Worm (Caenorhabditis elegans) whole organism, young adult: ENCODE results near the gene F38B6.7.

Experiments used
- B0261.1 ChIP-seq: sonication (generic microtip); optimal IDR thresholded peaks from 2 replicates; lab custom pipeline; 2016; ENCODE audit warnings: mild to moderate bottlenecking, missing genetic modification characterization, moderate library complexity, missing compliant biosample characterization
- B0336.3 ChIP-seq: fragments of 200-800 bp; sonication (Bioruptor generic); IDR thresholded peaks from 2 replicates; pipeline ENCODE4 v1.3.6; 2022; ENCODE audit warnings: missing genetic modification characterization, missing compliant biosample characterization
- C06A6.2 ChIP-seq: fragments of 200-800 bp; sonication (Bioruptor generic); conservative IDR thresholded peaks from 2 replicates; pipeline ENCODE4 v1.3.6; 2022; ENCODE audit warnings: missing genetic modification characterization, missing compliant biosample characterization
- F33H1.4 ChIP-seq: fragments of 200-800 bp; sonication (Bioruptor generic); IDR thresholded peaks from 2 replicates; pipeline ENCODE4 v1.3.6; 2022; ENCODE audit warnings: missing genetic modification reagents, missing genetic modification characterization, missing compliant biosample characterization
- F55B11.4 ChIP-seq: sonication (generic microtip); optimal IDR thresholded peaks from 2 replicates; lab custom pipeline; 2016; ENCODE audit warnings: missing compliant biosample characterization, missing genetic modification characterization, borderline replicate concordance; ENCODE audit not compliant: insufficient read depth
- K11D2.4 ChIP-seq: fragments of 200-800 bp; sonication (Bioruptor generic); IDR thresholded peaks from 2 replicates; pipeline ENCODE4 v1.3.6; 2022; ENCODE audit warnings: missing genetic modification reagents, missing genetic modification characterization, missing compliant biosample characterization
- Y53F4B.3 ChIP-seq: fragments of 200-800 bp; sonication (Bioruptor generic); IDR thresholded peaks from 2 replicates; pipeline ENCODE4 v1.3.6; 2022; ENCODE audit warnings: missing genetic modification reagents, missing genetic modification characterization, missing compliant biosample characterization
- Y53G8AR.9 ChIP-seq: fragments of 200-800 bp; sonication (Bioruptor generic); conservative IDR thresholded peaks from 2 replicates; pipeline ENCODE4 v1.3.6; 2022; ENCODE audit warnings: missing genetic modification reagents, missing genetic modification characterization, missing compliant biosample characterization
- Y67H2A.10 ChIP-seq: fragments of 200-800 bp; sonication (Bioruptor generic); conservative IDR thresholded peaks from 2 replicates; pipeline ENCODE4 v1.3.6; 2022; ENCODE audit warnings: missing genetic modification reagents, missing genetic modification characterization, missing compliant biosample characterization
- Y95B8A.8 ChIP-seq: fragments of 200-800 bp; sonication (Bioruptor generic); IDR thresholded peaks from 2 replicates; pipeline ENCODE4 v1.3.6; 2022; ENCODE audit warnings: missing genetic modification reagents, missing genetic modification characterization, missing compliant biosample characterization
- ZK185.1 ChIP-seq: sonication (generic microtip); optimal IDR thresholded peaks from 2 replicates; lab custom pipeline; 2016; ENCODE audit warnings: mild to moderate bottlenecking, missing genetic modification characterization, missing compliant biosample characterization; ENCODE audit not compliant: poor library complexity, severe bottlenecking
- akir-1 ChIP-seq: fragments of 200-800 bp; sonication (Bioruptor generic); optimal IDR thresholded peaks from 2 replicates; lab custom pipeline; 2018; ENCODE audit warnings: mild to moderate bottlenecking, missing genetic modification characterization, moderate library complexity, missing compliant biosample characterization
- attf-5 ChIP-seq: fragments of 200-800 bp; sonication (Bioruptor generic); optimal IDR thresholded peaks from 2 replicates; lab custom pipeline; 2018; ENCODE audit warnings: mild to moderate bottlenecking, missing genetic modification characterization, missing compliant biosample characterization
- attf-6 ChIP-seq: fragments of 200-800 bp; sonication (Bioruptor generic); IDR thresholded peaks from 2 replicates; pipeline ENCODE4 v1.3.6; 2022; ENCODE audit warnings: missing genetic modification reagents, missing genetic modification characterization, missing compliant biosample characterization
- bed-1 ChIP-seq: fragments of 200-800 bp; sonication (Bioruptor generic); IDR thresholded peaks from 2 replicates; pipeline ENCODE4 v1.3.6; 2022; ENCODE audit warnings: missing genetic modification reagents, missing genetic modification characterization, missing compliant biosample characterization
- cebp-1 ChIP-seq, 2 experiments: fragments of 200-800 bp in 1 of 2; sonication (Bioruptor generic) in 1 of 2; sonication (generic microtip) in 1 of 2; IDR thresholded peaks in 1 of 2; optimal IDR thresholded peaks in 1 of 2; 2 replicates each; pipeline versions ENCODE4 v1.3.6 to Lab custom; 2017 to 2022; ENCODE audit warnings: missing compliant biosample characterization in 2 of 2, missing genetic modification characterization in 2 of 2, mild to moderate bottlenecking in 1 of 2, missing genetic modification reagents in 1 of 2, moderate library complexity in 1 of 2
- ceh-27 ChIP-seq: fragments of 200-800 bp; sonication (Bioruptor generic); optimal IDR thresholded peaks from 2 replicates; lab custom pipeline; 2018; ENCODE audit warnings: mild to moderate bottlenecking, missing genetic modification characterization, moderate library complexity, missing compliant biosample characterization
- ceh-79 ChIP-seq: sonication (generic microtip); optimal IDR thresholded peaks from 2 replicates; lab custom pipeline; 2017; ENCODE audit warnings: mild to moderate bottlenecking, missing genetic modification characterization, missing compliant biosample characterization
- ceh-91 ChIP-seq: fragments of 200-800 bp; sonication (Bioruptor generic); IDR thresholded peaks from 2 replicates; pipeline ENCODE4 v1.3.6; 2022; ENCODE audit warnings: missing genetic modification reagents, missing genetic modification characterization, missing compliant biosample characterization
- chd-7 ChIP-seq: sonication (generic microtip); optimal IDR thresholded peaks from 2 replicates; lab custom pipeline; 2016; ENCODE audit warnings: mild to moderate bottlenecking, missing genetic modification characterization, moderate library complexity, missing compliant biosample characterization
- egl-44 ChIP-seq: fragments of 200-800 bp; sonication (Bioruptor generic); IDR thresholded peaks from 2 replicates; pipeline ENCODE4 v1.3.6; 2022; ENCODE audit warnings: missing genetic modification reagents, missing genetic modification characterization, missing compliant biosample characterization
- gei-17 ChIP-seq: fragments of 200-800 bp; sonication (Bioruptor generic); optimal IDR thresholded peaks from 2 replicates; lab custom pipeline; 2018; ENCODE audit warnings: mild to moderate bottlenecking, missing genetic modification characterization, missing compliant biosample characterization
- hlh-26 ChIP-seq: fragments of 200-800 bp; sonication (Bioruptor generic); conservative IDR thresholded peaks from 2 replicates; pipeline ENCODE4 v1.3.6; 2022; ENCODE audit warnings: missing genetic modification reagents, missing genetic modification characterization, missing compliant biosample characterization
- lag-1 ChIP-seq: fragments of 200-800 bp; sonication (Bioruptor generic); IDR thresholded peaks from 2 replicates; pipeline ENCODE4 v1.3.6; 2022; ENCODE audit warnings: missing genetic modification reagents, missing genetic modification characterization, missing compliant biosample characterization
- lin-40 ChIP-seq: sonication (generic microtip); optimal IDR thresholded peaks from 2 replicates; lab custom pipeline; 2016; ENCODE audit warnings: missing genetic modification characterization, mild to moderate bottlenecking, missing compliant biosample characterization, missing genotype, missing genetic modification reagents
- lin-54 ChIP-seq: fragments of 200-800 bp; sonication (Bioruptor generic); optimal IDR thresholded peaks from 2 replicates; lab custom pipeline; 2018; ENCODE audit warnings: mild to moderate bottlenecking, missing genetic modification characterization, missing compliant biosample characterization
- madf-8 ChIP-seq: fragments of 200-800 bp; sonication (Bioruptor generic); conservative IDR thresholded peaks from 2 replicates; pipeline ENCODE4 v1.3.6; 2022; ENCODE audit warnings: missing genetic modification reagents, missing genetic modification characterization, missing compliant biosample characterization
- mel-28 ChIP-seq: sonication (generic microtip); optimal IDR thresholded peaks from 2 replicates; lab custom pipeline; 2016; ENCODE audit warnings: borderline replicate concordance, mild to moderate bottlenecking, missing genetic modification characterization, missing compliant biosample characterization
- mes-4 ChIP-seq: sonication (generic microtip); optimal IDR thresholded peaks from 2 replicates; lab custom pipeline; 2016; ENCODE audit warnings: missing genotype, missing genetic modification characterization, missing compliant biosample characterization
- nfyb-1 ChIP-seq: fragments of 200-800 bp; sonication (Bioruptor generic); IDR thresholded peaks from 2 replicates; pipeline ENCODE4 v1.3.6; 2022; ENCODE audit warnings: missing genetic modification reagents, missing genetic modification characterization, missing compliant biosample characterization
- nhr-179 ChIP-seq: sonication (generic microtip); optimal IDR thresholded peaks from 2 replicates; lab custom pipeline; 2016; ENCODE audit warnings: mild to moderate bottlenecking, missing genetic modification characterization, missing compliant biosample characterization
- nhr-27 ChIP-seq: fragments of 200-800 bp; sonication (Bioruptor generic); optimal IDR thresholded peaks from 2 replicates; lab custom pipeline; 2018; ENCODE audit warnings: mild to moderate bottlenecking, missing genetic modification characterization, moderate library complexity, missing compliant biosample characterization
- pbrm-1 ChIP-seq: fragments of 200-800 bp; sonication (Bioruptor generic); IDR thresholded peaks from 2 replicates; pipeline ENCODE4 v1.3.6; 2022; ENCODE audit warnings: missing genetic modification reagents, missing genetic modification characterization, missing compliant biosample characterization
- rec-8 ChIP-seq, 2 experiments: sonication (generic microtip); optimal IDR thresholded peaks; 2 replicates each; lab custom pipeline; 2016; ENCODE audit warnings: mild to moderate bottlenecking in 2 of 2, missing genetic modification characterization in 2 of 2, missing genetic modification reagents in 2 of 2, missing genotype in 2 of 2, missing biosample characterization in 1 of 2, missing compliant biosample characterization in 1 of 2, moderate library complexity in 1 of 2
- sdz-38 ChIP-seq: sonication (generic microtip); optimal IDR thresholded peaks from 2 replicates; lab custom pipeline; 2016; ENCODE audit warnings: missing genotype, missing genetic modification characterization, missing compliant biosample characterization
- snpc-1.3 ChIP-seq: sonication (generic microtip); optimal IDR thresholded peaks from 2 replicates; lab custom pipeline; 2017; ENCODE audit warnings: missing genetic modification characterization, mild to moderate bottlenecking, missing compliant biosample characterization, antibody characterized with exemption, moderate library complexity, missing genotype, missing genetic modification reagents; ENCODE audit not compliant: insufficient read depth
- snpc-4 ChIP-seq, 5 experiments: fragments of 150-350 bp in 1 of 5; sonication (generic microtip) in 4 of 5; optimal IDR thresholded peaks; 2 replicates each; lab custom pipeline; 2014 to 2018; ENCODE audit warnings: missing genetic modification characterization in 5 of 5, missing biosample characterization in 3 of 5, antibody characterized with exemption in 2 of 5, mild to moderate bottlenecking in 2 of 5, missing compliant biosample characterization in 2 of 5, missing genotype in 2 of 5, moderate library complexity in 2 of 5, missing genetic modification reagents in 1 of 5
- somi-1 ChIP-seq: fragments of 200-800 bp; sonication (Bioruptor generic); optimal IDR thresholded peaks from 2 replicates; lab custom pipeline; 2018; ENCODE audit warnings: mild to moderate bottlenecking, missing genetic modification characterization, missing compliant biosample characterization
- tlf-1 ChIP-seq: fragments of 200-800 bp; sonication (Bioruptor generic); optimal IDR thresholded peaks from 2 replicates; lab custom pipeline; 2018; ENCODE audit warnings: mild to moderate bottlenecking, missing genetic modification characterization, missing compliant biosample characterization
- xnd-1 ChIP-seq: sonication (generic microtip); optimal IDR thresholded peaks from 2 replicates; lab custom pipeline; 2016; ENCODE audit warnings: missing genotype, missing genetic modification reagents, missing genetic modification characterization, missing compliant biosample characterization
- ztf-25 ChIP-seq: fragments of 200-800 bp; sonication (Bioruptor generic); IDR thresholded peaks from 2 replicates; pipeline ENCODE4 v1.3.6; 2022; ENCODE audit warnings: missing genetic modification reagents, missing genetic modification characterization, missing compliant biosample characterization
- ztf-26 ChIP-seq: sonication (generic microtip); optimal IDR thresholded peaks from 2 replicates; lab custom pipeline; 2017; ENCODE audit warnings: missing genetic modification characterization, missing compliant biosample characterization

Gene F38B6.7

DNA sequence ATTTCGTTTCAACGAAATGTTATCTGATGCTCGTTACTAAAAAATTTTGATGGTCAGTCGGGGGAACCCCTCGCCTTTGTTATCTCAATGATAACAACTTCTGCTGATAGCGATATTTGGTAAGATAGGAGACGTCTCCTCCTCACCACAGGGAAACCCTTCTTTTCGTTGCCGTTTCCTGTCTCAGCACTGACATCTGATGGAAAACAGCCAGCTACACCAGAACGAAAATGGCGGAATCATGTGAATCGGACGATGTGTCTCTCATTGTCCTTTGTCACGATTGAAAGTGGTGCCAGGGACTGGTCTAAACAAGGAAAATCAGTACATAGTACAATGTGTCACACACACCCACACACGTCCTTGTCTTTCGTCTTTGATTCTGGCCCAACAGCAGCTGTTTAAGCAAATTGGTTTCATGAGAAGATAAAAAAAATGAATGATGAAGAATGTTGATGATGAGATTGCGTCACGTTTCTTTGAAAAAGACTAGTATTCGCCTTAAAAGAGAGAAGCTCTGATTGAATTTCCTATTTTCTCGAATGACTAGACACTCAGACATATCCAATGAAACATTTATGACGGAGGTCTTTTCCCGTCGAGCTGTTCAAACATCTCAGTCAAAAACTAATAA is 38.3 kb upstream of the F38B6.7 start (continued):
- TF ChIP-seq pbrm-1 (GFP tag; lab: Robert Waterston, UW) = no peak
- TF ChIP-seq Y53F4B.3 (GFP tag; lab: Robert Waterston, UW) = no peak
- no peak for TF ChIP-seq B0261.1
- no peak for TF ChIP-seq lin-54 (GFP tag; lab: Kevin White, UChicago)
- no peak for TF ChIP-seq bed-1 (GFP tag; lab: Robert Waterston, UW)
- no peak for TF ChIP-seq egl-44
- TF ChIP-seq F33H1.4 (GFP tag; lab: Robert Waterston, UW) = no peak
- no peak for TF ChIP-seq madf-8 (GFP tag; lab: Robert Waterston, UW)
- no peak for TF ChIP-seq Y95B8A.8 (GFP tag; lab: Robert Waterston, UW)
- no peak for TF ChIP-seq snpc-4 (GFP tag; optimal IDR thresholded peaks at IDR 0.05; lab: Kevin White, UChicago)
- TF ChIP-seq snpc-4 (tag; optimal IDR thresholded peaks at IDR 0.05; lab: Kevin White, UChicago) = no peak
- no peak for TF ChIP-seq ztf-25 (GFP tag; lab: Robert Waterston, UW)
- 0 out of 2 replicates have a peak, but pooled peaks have one; percentile 18 for TF ChIP-seq B0336.3 (GFP tag; lab: Robert Waterston, UW)
- peak; percentile 63 for TF ChIP-seq chd-7 (tag; lab: Kevin White, UChicago)
- TF ChIP-seq F55B11.4 (tag; lab: Kevin White, UChicago) = no peak
- no peak for TF ChIP-seq hlh-26
- no peak for TF ChIP-seq mes-4 (tag; lab: Kevin White, UChicago)
- TF ChIP-seq Y67H2A.10 (GFP tag; lab: Robert Waterston, UW) = no peak
- no peak for TF ChIP-seq snpc-1.3
- TF ChIP-seq ceh-91 (GFP tag; lab: Robert Waterston, UW) = no peak
- TF ChIP-seq sdz-38 (tag; lab: Kevin White, UChicago) = no peak
- TF ChIP-seq ceh-79 = no peak
- no peak for TF ChIP-seq nhr-27 (tag; lab: Kevin White, UChicago)
- TF ChIP-seq nhr-179 (tag; lab: Kevin White, UChicago) = no peak
- no peak for TF ChIP-seq akir-1 (GFP tag; lab: Kevin White, UChicago)

DNA sequence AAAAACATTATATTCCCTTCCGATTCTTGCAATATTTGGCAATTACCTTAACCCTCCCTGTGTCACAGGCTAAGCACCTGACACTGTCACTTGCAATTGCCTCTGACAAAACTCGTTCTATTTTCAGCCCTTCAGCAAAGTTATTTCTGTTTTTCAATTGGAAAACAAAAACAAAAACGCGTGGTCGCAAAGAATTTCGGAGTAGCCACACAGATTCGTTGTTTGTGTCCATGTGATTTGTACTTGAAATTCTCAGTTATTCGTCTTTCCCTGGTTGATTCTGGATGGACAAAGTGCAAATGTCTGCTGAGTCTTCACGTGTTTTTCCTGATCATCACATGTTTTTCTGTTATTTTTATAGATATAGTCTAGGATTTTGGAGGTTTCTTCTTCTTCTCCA is 37.3 kb upstream of the F38B6.7 start:
- TF ChIP-seq egl-44 (no peak), C06A6.2 (GFP tag; lab: Robert Waterston, UW) (0 out of 2 replicates have a peak, but pooled peaks have one; percentile 51), K11D2.4 (GFP tag; lab: Robert Waterston, UW) (0 out of 2 replicates have a peak, but pooled peaks have one; percentile 38), cebp-1 (GFP tag; IDR thresholded peaks at IDR 0.05; lab: Robert Waterston, UW) (no peak), cebp-1 (tag; optimal IDR thresholded peaks at IDR 0.05; lab: Kevin White, UChicago) (peak; percentile 50), tlf-1 (GFP tag; lab: Kevin White, UChicago) (no peak), lin-40 (peak; percentile 13), attf-6 (GFP tag; lab: Robert Waterston, UW) (no peak), nfyb-1 (GFP tag; lab: Robert Waterston, UW) (no peak), ZK185.1 (tag; lab: Kevin White, UChicago) (no peak), ceh-27 (GFP tag; lab: Kevin White, UChicago) (peak; percentile 62), rec-8 (tag; optimal IDR thresholded peaks at IDR 0.05; lab: Kevin White, UChicago) (no peak), xnd-1 (tag; lab: Kevin White, UChicago) (no peak), somi-1 (GFP tag; lab: Kevin White, UChicago) (peak; percentile 62), attf-5 (GFP tag; lab: Kevin White, UChicago) (no peak), F55B11.4 (tag; lab: Kevin White, UChicago) (no peak), ztf-26 (tag; lab: Kevin White, UChicago) (no peak), Y53G8AR.9 (no peak), snpc-1.3 (no peak), lag-1 (GFP tag; lab: Robert Waterston, UW) (no peak), mel-28 (tag; lab: Kevin White, UChicago) (no peak), gei-17 (GFP tag; lab: Kevin White, UChicago) (peak; percentile 23)
